Worm (Caenorhabditis elegans) whole organism, midembryonic: ENCODE results near the gene C43D7.4.

Experiments used
- T22C8.4 ChIP-seq: fragments of 200-800 bp; sonication (Bioruptor generic); IDR thresholded peaks from 2 replicates; pipeline ENCODE4 v1.3.6; 2022; ENCODE audit warnings: missing genetic modification characterization, missing compliant biosample characterization
- flt-1 ChIP-seq: fragments of 200-800 bp; sonication (Bioruptor generic); IDR thresholded peaks from 2 replicates; pipeline ENCODE4 v1.3.6; 2022; ENCODE audit warnings: missing genetic modification characterization, missing compliant biosample characterization
- klf-2 ChIP-seq: fragments of 200-800 bp; sonication (Bioruptor generic); conservative IDR thresholded peaks from 2 replicates; pipeline ENCODE4 v1.3.6; 2022; ENCODE audit warnings: missing genetic modification reagents, missing genetic modification characterization, missing compliant biosample characterization
- ref-1 ChIP-seq: fragments of 200-800 bp; sonication (Bioruptor generic); conservative IDR thresholded peaks from 2 replicates; pipeline ENCODE4 v1.3.6; 2022; ENCODE audit warnings: missing genetic modification reagents, missing genetic modification characterization, missing compliant biosample characterization
- tab-1 ChIP-seq: fragments of 200-800 bp; sonication (Bioruptor generic); IDR thresholded peaks from 2 replicates; pipeline ENCODE4 v1.3.6; 2022; ENCODE audit warnings: missing genetic modification characterization, missing compliant biosample characterization
- ztf-23 ChIP-seq: fragments of 200-800 bp; sonication (Bioruptor generic); IDR thresholded peaks from 2 replicates; pipeline ENCODE4 v1.3.6; 2022; ENCODE audit warnings: missing genetic modification reagents, missing genetic modification characterization, missing compliant biosample characterization
- ztf-29 ChIP-seq: fragments of 200-800 bp; sonication (Bioruptor generic); IDR thresholded peaks from 2 replicates; pipeline ENCODE4 v1.3.6; 2022; ENCODE audit warnings: missing genetic modification reagents, missing genetic modification characterization, missing compliant biosample characterization

DNA sequence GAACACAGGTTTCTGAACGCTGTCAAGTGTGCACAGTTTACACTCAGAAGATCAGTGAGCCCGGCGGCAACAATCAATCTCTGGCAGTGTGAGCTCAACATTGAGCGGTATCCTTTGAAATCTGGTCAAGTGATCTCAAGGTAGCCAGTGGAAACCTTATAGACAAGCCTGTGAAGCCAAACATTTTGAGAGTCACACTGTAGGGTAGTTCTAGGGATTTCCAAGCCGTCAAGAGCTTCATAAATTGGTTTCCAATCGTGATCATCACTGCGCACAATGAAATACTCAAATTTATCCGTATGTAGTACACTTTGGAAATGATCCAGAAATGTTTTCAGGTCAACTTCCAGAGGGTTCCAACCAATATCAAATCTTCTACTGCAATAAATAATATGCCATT lies 15.4 kb downstream of the C43D7.4 start, which contains the start of gene F55C9.15:
- TF ChIP-seq T22C8.4: no peak
- TF ChIP-seq ref-1 (GFP tag; lab: Robert Waterston, UW): no peak
- TF ChIP-seq ztf-23 (GFP tag; lab: Robert Waterston, UW): no peak
- TF ChIP-seq flt-1 (GFP tag; lab: Robert Waterston, UW): no peak
- no peak for TF ChIP-seq tab-1
- TF ChIP-seq ztf-29: no peak
- no peak for TF ChIP-seq klf-2 (GFP tag; lab: Robert Waterston, UW)
